Worm (Caenorhabditis elegans) whole organism, young adult: ENCODE measurements around the gene lin-14.

ENCODE experiments used
- F10E7.11 ChIP-seq: sonication (generic microtip); optimal IDR thresholded peaks from 2 replicates; lab custom pipeline; 2017; ENCODE audit warnings: mild to moderate bottlenecking, missing genetic modification characterization, moderate library complexity, missing compliant biosample characterization
- F37B4.10 ChIP-seq: fragments of 200-800 bp; sonication (Bioruptor generic); IDR thresholded peaks from 2 replicates; pipeline ENCODE4 v1.3.6; 2022; ENCODE audit warnings: missing genetic modification characterization, missing compliant biosample characterization
- Y53G8AR.9 ChIP-seq: fragments of 200-800 bp; sonication (Bioruptor generic); conservative IDR thresholded peaks from 2 replicates; pipeline ENCODE4 v1.3.6; 2022; ENCODE audit warnings: missing genetic modification reagents, missing genetic modification characterization, missing compliant biosample characterization
- Y79H2A.3 ChIP-seq: fragments of 200-800 bp; sonication (Bioruptor generic); conservative IDR thresholded peaks from 2 replicates; pipeline ENCODE4 v1.3.6; 2022; ENCODE audit warnings: missing genetic modification reagents, missing genetic modification characterization, missing compliant biosample characterization
- ama-1 ChIP-seq, 3 experiments: fragments of 150-350 bp in 1 of 3; sonication (generic microtip) in 2 of 3; optimal IDR thresholded peaks; 2 replicates each; lab custom pipeline; 2014 to 2018; ENCODE audit warnings: missing biosample characterization in 2 of 3, missing genetic modification characterization in 2 of 3, missing genetic modification reagents in 2 of 3
- ceh-27 ChIP-seq: fragments of 200-800 bp; sonication (Bioruptor generic); optimal IDR thresholded peaks from 2 replicates; lab custom pipeline; 2018; ENCODE audit warnings: mild to moderate bottlenecking, missing genetic modification characterization, moderate library complexity, missing compliant biosample characterization
- dpff-1 ChIP-seq: sonication (generic microtip); optimal IDR thresholded peaks from 2 replicates; lab custom pipeline; 2017; ENCODE audit warnings: mild to moderate bottlenecking, missing genetic modification characterization, missing compliant biosample characterization
- ekl-4 ChIP-seq: fragments of 200-800 bp; sonication (Bioruptor generic); IDR thresholded peaks from 2 replicates; pipeline ENCODE4 v1.3.6; 2022; ENCODE audit warnings: missing genetic modification reagents, missing genetic modification characterization, missing compliant biosample characterization
- gei-17 ChIP-seq: fragments of 200-800 bp; sonication (Bioruptor generic); optimal IDR thresholded peaks from 2 replicates; lab custom pipeline; 2018; ENCODE audit warnings: mild to moderate bottlenecking, missing genetic modification characterization, missing compliant biosample characterization
- lin-54 ChIP-seq: fragments of 200-800 bp; sonication (Bioruptor generic); optimal IDR thresholded peaks from 2 replicates; lab custom pipeline; 2018; ENCODE audit warnings: mild to moderate bottlenecking, missing genetic modification characterization, missing compliant biosample characterization
- mcd-1 ChIP-seq: fragments of 200-800 bp; sonication (Bioruptor generic); IDR thresholded peaks from 2 replicates; pipeline ENCODE4 v1.3.6; 2022; ENCODE audit warnings: missing genetic modification reagents, missing genetic modification characterization, missing compliant biosample characterization
- pbrm-1 ChIP-seq: fragments of 200-800 bp; sonication (Bioruptor generic); IDR thresholded peaks from 2 replicates; pipeline ENCODE4 v1.3.6; 2022; ENCODE audit warnings: missing genetic modification reagents, missing genetic modification characterization, missing compliant biosample characterization
- pha-4 ChIP-seq: fragments of 150-350 bp; sonication (generic microtip); optimal IDR thresholded peaks from 2 replicates; lab custom pipeline; 2014; ENCODE audit warnings: missing biosample characterization, missing genetic modification reagents, missing genetic modification characterization
- sea-2 ChIP-seq: fragments of 200-800 bp; sonication (Bioruptor generic); IDR thresholded peaks from 2 replicates; pipeline ENCODE4 v1.3.6; 2022; ENCODE audit warnings: missing genetic modification characterization, missing compliant biosample characterization

- TF ChIP-seq ama-1 (optimal IDR thresholded peaks at IDR 0.05; lab: Kevin White, UChicago) (no peak), ama-1 (GFP tag; optimal IDR thresholded peaks at IDR 0.05; lab: Kevin White, UChicago) (no peak), mcd-1 (GFP tag; lab: Robert Waterston, UW) (no peak), gei-17 (no peak), ceh-27 (no peak), F37B4.10 (no peak), pha-4 (tag; lab: Kevin White, UChicago) (no peak), Y79H2A.3 (GFP tag; lab: Robert Waterston, UW) (no peak), pbrm-1 (GFP tag; lab: Robert Waterston, UW) (no peak), F10E7.11 (tag; lab: Kevin White, UChicago) (no peak), lin-54 (no peak), dpff-1 (no peak), ekl-4 (GFP tag; lab: Robert Waterston, UW) (no peak), Y53G8AR.9 (GFP tag; lab: Robert Waterston, UW) (no peak), sea-2 (GFP tag; lab: Robert Waterston, UW) (no peak)
These were observed 52.1 kb downstream of the lin-14 start for ce11 chrX:11517433-11517832.
